Fruit fly (Drosophila melanogaster): ENCODE measurements around the gene Adi1.

Gene Adi1

DNA sequence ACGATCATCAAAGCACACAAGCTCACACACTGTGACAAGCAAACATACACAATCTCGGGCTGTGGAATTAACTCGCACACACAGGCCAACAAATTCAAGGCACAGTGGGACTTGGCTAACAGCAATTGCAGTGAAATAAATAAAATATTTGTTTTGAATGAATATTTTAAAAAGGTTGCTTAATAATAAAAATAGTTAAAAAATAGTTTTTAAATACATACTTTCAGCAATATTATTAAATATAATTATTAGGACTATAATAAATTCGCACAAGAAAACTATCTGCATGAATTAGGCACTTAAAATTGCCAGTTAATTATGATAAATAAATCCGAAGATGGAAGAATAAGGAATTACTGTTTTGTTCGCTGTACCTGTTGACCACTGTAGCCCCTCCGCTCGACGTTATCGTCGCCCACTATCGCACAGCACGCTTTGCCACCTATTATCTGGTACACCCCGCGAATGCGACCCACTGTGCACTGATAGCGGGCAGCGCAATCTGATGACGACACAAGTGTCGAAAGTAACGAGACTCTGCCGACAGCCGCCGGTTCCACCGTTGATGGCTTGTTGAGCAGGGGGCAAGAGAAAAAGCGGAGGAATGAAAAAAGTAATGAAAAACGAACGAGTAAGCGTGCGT is 19.7 kb downstream of the Adi1 start (continued):
- peak; percentile 97 for TF ChIP-seq acj6 (GFP tag; optimal IDR thresholded peaks at IDR 0.05)
- peak; percentile 97 for TF ChIP-seq achi (GFP tag; optimal IDR thresholded peaks at IDR 0.05)
- peak; percentile 99 for TF ChIP-seq CG15336 (GFP tag; IDR thresholded peaks at IDR 0.05)
- peak; percentile 96 for TF ChIP-seq CG11902 (GFP tag; optimal IDR thresholded peaks at IDR 0.05)
- peak; percentile 96 for TF ChIP-seq Met (GFP tag; optimal IDR thresholded peaks at IDR 0.05)
- peak; percentile 98 for TF ChIP-seq CG6276 (GFP tag; optimal IDR thresholded peaks at IDR 0.05)
- peak; percentile 93 for TF ChIP-seq fd59A (GFP tag; optimal IDR thresholded peaks at IDR 0.05)
- TF ChIP-seq Eip78C (GFP tag): peak; percentile 99
- peak; percentile 99 for TF ChIP-seq CG8119 (GFP tag; IDR thresholded peaks at IDR 0.05)
- TF ChIP-seq Gug (GFP tag; IDR thresholded peaks at IDR 0.05): peak; percentile 96
- TF ChIP-seq topi (GFP tag; optimal IDR thresholded peaks at IDR 0.05): peak; percentile 94
- peak; percentile 99 for TF ChIP-seq CG4318 (GFP tag; optimal IDR thresholded peaks at IDR 0.05)

- TF ChIP-seq ss (GFP tag; optimal IDR thresholded peaks at IDR 0.05): peak; percentile 20 to 48
- no peak for TF ChIP-seq pdm3 (GFP tag; optimal IDR thresholded peaks at IDR 0.05)
- TF ChIP-seq dsx (GFP tag; optimal IDR thresholded peaks at IDR 0.05; ENCODE audit: poor library complexity, severe bottlenecking): peak; percentile 69
- TF ChIP-seq CG4318 (GFP tag; optimal IDR thresholded peaks at IDR 0.05): no peak
- TF ChIP-seq CG31627 (GFP tag; optimal IDR thresholded peaks at IDR 0.05): peak; percentile 31
- TF ChIP-seq Eip78C (GFP tag): peak; percentile 87
- TF ChIP-seq achi (GFP tag; optimal IDR thresholded peaks at IDR 0.05): peak; percentile 71
- peak; percentile 43 for TF ChIP-seq acj6 (GFP tag; optimal IDR thresholded peaks at IDR 0.05)
- TF ChIP-seq lz (GFP tag; optimal IDR thresholded peaks at IDR 0.05): peak; percentile 65
- peak in 1 of 2 experiments; percentile 64 for TF ChIP-seq salr (GFP tag; optimal IDR thresholded peaks at IDR 0.05)
- TF ChIP-seq Met (GFP tag; optimal IDR thresholded peaks at IDR 0.05): peak; percentile 42
- TF ChIP-seq OdsH (GFP tag; optimal IDR thresholded peaks at IDR 0.05): peak; percentile 66
- TF ChIP-seq CG8319 (GFP tag; optimal IDR thresholded peaks at IDR 0.05): peak; percentile 67
- TF ChIP-seq Blimp-1 (GFP tag; optimal IDR thresholded peaks at IDR 0.05): no peak
- peak; percentile 64 for TF ChIP-seq Ets96B (tag; optimal IDR thresholded peaks at IDR 0.05)
- peak; percentile 76 for TF ChIP-seq cyc (GFP tag; optimal IDR thresholded peaks at IDR 0.05)
- no peak for TF ChIP-seq CG6808 (GFP tag; optimal IDR thresholded peaks at IDR 0.05)
- peak; percentile 89 for TF ChIP-seq CG8119 (GFP tag; IDR thresholded peaks at IDR 0.05)
- TF ChIP-seq Hr4 (GFP tag; optimal IDR thresholded peaks at IDR 0.05): peak; percentile 82
- TF ChIP-seq Ets21C (GFP tag; optimal IDR thresholded peaks at IDR 0.05): peak; percentile 64
- peak; percentile 83 for TF ChIP-seq CG6163 (GFP tag; IDR thresholded peaks at IDR 0.05)
- peak; percentile 67 for TF ChIP-seq net (GFP tag; optimal IDR thresholded peaks at IDR 0.05)
- peak; percentile 92 for TF ChIP-seq CG32006 (GFP tag; optimal IDR thresholded peaks at IDR 0.05)
- TF ChIP-seq spab (GFP tag; optimal IDR thresholded peaks at IDR 0.05): peak; percentile 72
- peak; percentile 26 for TF ChIP-seq Smox (GFP tag; optimal IDR thresholded peaks at IDR 0.05)
- peak; percentile 25 for TF ChIP-seq CG3032 (tag; optimal IDR thresholded peaks at IDR 0.05)
- TF ChIP-seq CG16779 (tag; optimal IDR thresholded peaks at IDR 0.05): peak; percentile 64
- TF ChIP-seq Eip75B (GFP tag; optimal IDR thresholded peaks at IDR 0.05): peak; percentile 76
- TF ChIP-seq eg (GFP tag; IDR thresholded peaks at IDR 0.05): peak; percentile 82
- peak; percentile 24 for TF ChIP-seq CG11902 (GFP tag; optimal IDR thresholded peaks at IDR 0.05)
- TF ChIP-seq Lpt (GFP tag; optimal IDR thresholded peaks at IDR 0.05): peak; percentile 77
- no peak for TF ChIP-seq Eip93F (GFP tag; optimal IDR thresholded peaks at IDR 0.05)
- TF ChIP-seq CG11294 (GFP tag; IDR thresholded peaks at IDR 0.05): peak; percentile 73
- peak; percentile 43 for TF ChIP-seq Sox15 (GFP tag; optimal IDR thresholded peaks at IDR 0.05)
- TF ChIP-seq topi (GFP tag; optimal IDR thresholded peaks at IDR 0.05): peak; percentile 73
- no peak for TF ChIP-seq Sox102F (GFP tag; optimal IDR thresholded peaks at IDR 0.05)
- no peak for TF ChIP-seq Hr38 (GFP tag; optimal IDR thresholded peaks at IDR 0.05)
- TF ChIP-seq CG6792 (GFP tag; optimal IDR thresholded peaks at IDR 0.05): peak; percentile 69
- no peak for TF ChIP-seq CG1621 (tag; optimal IDR thresholded peaks at IDR 0.05)
- peak; percentile 67 for TF ChIP-seq Sox14 (GFP tag; optimal IDR thresholded peaks at IDR 0.05)
- TF ChIP-seq CG11762 (GFP tag; optimal IDR thresholded peaks at IDR 0.05; ENCODE audit: insufficient read depth): peak; percentile 46
- TF ChIP-seq fd59A (GFP tag; optimal IDR thresholded peaks at IDR 0.05): peak; percentile 43
- TF ChIP-seq fkh (GFP tag; optimal IDR thresholded peaks at IDR 0.05): no peak
- peak; percentile 69 for TF ChIP-seq dac (GFP tag; optimal IDR thresholded peaks at IDR 0.05)
- peak; percentile 79 for TF ChIP-seq CG6276 (GFP tag; optimal IDR thresholded peaks at IDR 0.05)
- TF ChIP-seq CG15336 (GFP tag; IDR thresholded peaks at IDR 0.05): peak; percentile 88
Observed at dm6 chr3L:10683899-10684340, 20.7 kb downstream of the Adi1 start.
